Fruit fly (Drosophila melanogaster) whole organism: Measurements from ENCODE around the gene Iris.

ENCODE experiments used
- CG8478 ChIP-seq: fragments of >200 bp; optimal IDR thresholded peaks from 2 replicates; lab custom pipeline; 2018; ENCODE audit warnings: inconsistent platforms
- Dll ChIP-seq: fragments of >200 bp; optimal IDR thresholded peaks from 2 replicates; lab custom pipeline; 2017
- EcR ChIP-seq, 2 experiments: fragments of >200 bp; optimal IDR thresholded peaks; 2 replicates each; lab custom pipeline; 2017; ENCODE audit warnings: missing biosample characterization in 2 of 2, missing genetic modification characterization in 2 of 2, missing genetic modification reagents in 2 of 2
- pan ChIP-seq: fragments of >200 bp; optimal IDR thresholded peaks from 2 replicates; lab custom pipeline; 2017
- psq ChIP-seq: fragments of >200 bp; optimal IDR thresholded peaks from 2 replicates; lab custom pipeline; 2017
- usp ChIP-seq: fragments of >200 bp; optimal IDR thresholded peaks from 2 replicates; lab custom pipeline; 2017; ENCODE audit warnings: missing biosample characterization, missing genetic modification characterization, mixed read lengths

DNA sequence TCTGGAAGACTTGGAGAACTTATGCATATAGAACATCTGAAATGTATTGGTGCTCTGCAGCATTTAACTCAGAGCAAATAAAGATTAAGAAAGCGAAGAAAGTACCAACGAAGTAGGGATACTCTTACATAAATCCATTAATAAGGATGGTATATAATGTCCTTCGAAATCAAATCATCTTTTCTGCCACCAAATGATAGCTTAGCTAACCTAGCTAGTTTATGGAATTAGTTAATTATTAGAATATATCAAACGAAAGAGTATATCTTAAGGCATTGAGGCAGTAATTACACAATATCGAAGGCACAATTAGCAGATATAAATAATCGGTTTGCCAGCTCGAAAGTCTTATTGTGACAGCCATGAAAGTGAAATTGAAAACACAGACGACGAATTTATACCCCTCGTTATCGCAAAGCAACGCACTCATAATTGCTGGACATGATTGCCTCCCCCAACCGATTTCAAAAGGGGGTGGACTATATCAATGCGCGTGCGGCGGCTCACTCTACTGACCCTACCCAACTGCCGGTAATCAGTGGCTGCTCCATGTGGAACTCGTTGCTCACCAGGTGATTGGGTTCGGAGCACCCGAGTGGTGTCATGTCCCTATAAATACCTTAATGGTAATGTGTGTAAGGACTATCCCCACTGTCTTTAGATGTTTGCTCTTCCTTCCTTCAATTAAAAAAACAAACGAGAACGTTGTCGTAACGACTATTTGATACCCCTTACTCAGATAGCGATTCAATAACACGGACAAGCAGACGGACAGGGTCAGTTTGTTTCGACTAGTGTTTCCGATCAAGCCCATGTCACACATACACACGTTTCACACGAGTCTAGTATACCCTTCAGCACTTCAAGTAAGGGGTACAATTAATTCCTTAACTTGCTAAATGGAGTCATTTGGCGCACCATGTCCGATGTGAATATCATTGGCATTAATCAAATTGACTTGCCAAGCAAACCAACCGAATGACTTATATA, 10.8 kb upstream of the Iris start:
- TF ChIP-seq pan (peak; percentile 75), psq (lab: Kevin White, UChicago) (no peak), EcR (GFP tag; optimal IDR thresholded peaks at IDR 0.05; lab: Kevin White, UChicago) (no peak), Dll (no peak), CG8478 (lab: Kevin White, UChicago) (no peak), usp (GFP tag; lab: Kevin White, UChicago) (no peak)
